Worm (Caenorhabditis elegans) whole organism, dauer: ENCODE data around the gene F22E12.1.

ENCODE experiments used
- unc-62 ChIP-seq: sonication (generic microtip); optimal IDR thresholded peaks from 2 replicates; lab custom pipeline; 2017; ENCODE audit warnings: missing biosample characterization, missing genetic modification reagents, missing genetic modification characterization

The F22E12.1 gene

DNA sequence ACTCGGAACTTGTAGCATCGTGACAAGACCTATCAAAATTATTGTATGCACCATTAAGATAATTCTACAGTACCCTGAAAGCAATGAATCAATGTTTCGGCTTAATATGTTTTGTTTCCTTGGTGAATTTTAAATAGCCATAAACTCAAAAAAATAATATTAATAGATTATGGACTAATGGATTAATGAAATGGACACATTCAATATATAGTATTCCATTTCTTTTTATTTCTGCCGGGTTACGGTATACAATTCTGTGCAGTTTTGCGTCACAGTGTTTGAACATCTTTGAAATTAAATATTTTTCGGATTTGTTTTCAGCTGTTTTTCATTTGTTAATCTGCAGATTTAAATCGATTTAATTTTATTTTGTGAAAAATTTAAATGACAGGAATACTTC is 20.5 kb downstream of the F22E12.1 start, which contains the start of gene set-22:
set-22 (plus strand) TSS at position 301 of the 400 bp plus-strand sequence.
- no peak for TF ChIP-seq unc-62 (GFP tag; lab: Kevin White, UChicago)

- TF ChIP-seq unc-62 (GFP tag; lab: Kevin White, UChicago) = no peak
These were observed 21.9 kb downstream of the F22E12.1 start for ce11 chrV:10435198-10435597.

- no peak for TF ChIP-seq unc-62 (GFP tag; lab: Kevin White, UChicago)
These were observed 23.4 kb downstream of the F22E12.1 start, which contains the start of gene Y32F6A.4 for ce11 chrV:10433721-10434120. Y32F6A.4 (minus strand) TSS chrV:10434067.

DNA sequence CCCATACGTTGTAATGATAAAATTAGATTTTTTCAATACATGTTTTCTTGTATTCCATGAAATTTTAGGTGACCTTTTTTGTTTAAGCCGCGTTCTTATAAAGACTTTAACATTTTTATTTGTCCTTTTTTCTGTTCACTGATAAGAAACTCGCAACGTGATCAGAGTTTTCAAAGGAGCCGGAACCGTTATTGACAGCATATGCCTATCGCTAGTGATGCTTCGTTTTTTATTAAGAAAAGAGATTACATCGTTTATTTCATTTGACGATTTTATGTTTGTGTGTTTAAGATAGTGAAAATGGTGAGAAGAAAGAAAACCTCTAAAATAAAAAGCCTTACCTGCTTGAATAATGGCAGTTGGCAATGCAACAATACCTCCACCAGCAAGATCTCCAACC is 24.5 kb downstream of the F22E12.1 start:
- no peak for TF ChIP-seq unc-62 (GFP tag; lab: Kevin White, UChicago)

- no peak for TF ChIP-seq unc-62 (GFP tag; lab: Kevin White, UChicago)
These were observed 28.5 kb downstream of the F22E12.1 start, which contains the start of gene tag-314 for ce11 chrV:10428608-10429007. tag-314 (minus strand) TSS chrV:10428708.

DNA sequence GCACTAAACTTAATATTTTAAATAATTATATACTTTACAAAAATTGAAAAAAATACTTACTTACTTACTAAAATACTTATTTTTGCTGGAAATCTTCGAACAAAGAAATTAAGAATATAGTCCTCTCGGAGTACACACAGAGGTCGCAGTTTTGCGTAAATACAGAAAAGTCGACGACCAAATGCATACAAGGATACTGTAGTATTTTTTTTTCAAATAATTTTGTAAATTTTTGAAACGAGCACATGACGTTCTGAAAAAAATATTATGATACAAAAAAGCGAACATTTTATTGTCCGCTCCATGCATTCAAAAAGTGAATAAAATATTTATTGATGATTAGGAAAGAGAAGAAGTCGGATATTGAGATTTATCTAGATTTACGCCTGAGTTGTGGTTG is 30.9 kb downstream of the F22E12.1 start, which contains the start of gene apc-10:
apc-10 (minus strand) TSS at position 101 of the 400 bp plus-strand sequence.
- no peak for TF ChIP-seq unc-62 (GFP tag; lab: Kevin White, UChicago)

DNA sequence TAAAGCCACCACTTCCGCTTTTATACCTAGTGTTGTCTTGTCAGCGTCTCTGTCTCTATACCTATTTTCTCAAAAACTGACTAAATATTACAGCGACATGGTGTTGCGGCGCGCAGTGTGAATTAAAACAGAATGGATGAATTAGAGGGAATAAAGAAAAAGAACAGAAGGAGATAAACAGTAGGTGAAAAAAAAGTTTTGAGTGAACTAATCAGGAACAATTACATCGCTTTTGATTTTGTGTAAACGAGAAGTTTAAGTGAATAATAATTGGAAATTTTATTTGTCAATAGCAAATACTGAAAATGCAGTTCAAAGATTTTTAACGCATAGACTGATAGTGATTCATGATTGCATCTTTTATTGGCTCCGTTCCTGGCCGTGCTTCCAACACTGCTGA is 32.0 kb downstream of the F22E12.1 start, which contains the start of gene col-12:
col-12 (minus strand) TSS at position 101 of the 400 bp plus-strand sequence.
- no peak for TF ChIP-seq unc-62 (GFP tag; lab: Kevin White, UChicago)

DNA sequence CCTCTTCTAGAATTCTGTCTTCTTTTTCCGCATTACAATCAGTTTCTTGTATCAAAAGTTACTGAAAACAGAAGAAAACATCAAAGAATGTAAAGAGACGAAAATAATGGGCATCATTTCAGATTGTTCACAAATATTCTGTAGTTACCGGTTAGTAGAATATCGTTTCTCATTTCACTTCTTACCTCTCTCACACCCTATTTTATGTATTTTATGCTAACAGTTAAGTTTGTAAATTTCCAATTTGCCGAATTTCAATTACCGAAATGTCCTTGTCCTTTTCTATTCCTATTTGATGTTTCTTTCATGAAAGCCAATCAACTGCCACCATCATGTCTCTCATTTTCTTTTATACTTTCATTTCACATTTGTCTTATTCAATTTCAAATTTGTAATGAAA is 33.6 kb downstream of the F22E12.1 start:
- TF ChIP-seq unc-62 (GFP tag; lab: Kevin White, UChicago) = no peak

DNA sequence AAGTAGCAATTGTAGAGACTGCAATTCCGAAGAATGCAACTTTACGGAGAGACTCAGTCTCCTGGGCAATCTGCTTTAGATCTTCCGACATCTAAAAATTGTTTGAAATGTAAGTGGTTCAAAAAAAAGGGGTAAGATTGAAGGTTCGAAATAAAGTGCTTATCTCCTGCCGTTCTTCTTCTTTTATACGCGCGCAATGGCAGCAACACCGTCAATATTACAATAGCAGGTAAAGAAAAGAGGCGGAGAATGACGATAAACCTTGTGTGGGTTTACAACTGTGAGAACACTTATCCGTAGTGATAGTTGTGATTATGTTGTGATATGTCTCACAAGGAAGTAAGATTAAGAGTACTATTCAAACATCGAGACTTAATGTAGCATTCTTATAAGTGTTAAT is 35.3 kb downstream of the F22E12.1 start, which contains the start of gene col-13:
col-13 (minus strand) TSS at position 101 of the 400 bp plus-strand sequence.
- no peak for TF ChIP-seq unc-62 (GFP tag; lab: Kevin White, UChicago)

- no peak for TF ChIP-seq unc-62 (GFP tag; lab: Kevin White, UChicago)
These were observed 38.2 kb downstream of the F22E12.1 start, which contains the start of gene F15H10.5 for ce11 chrV:10418961-10419360. F15H10.5 (minus strand) TSS chrV:10419061.

DNA sequence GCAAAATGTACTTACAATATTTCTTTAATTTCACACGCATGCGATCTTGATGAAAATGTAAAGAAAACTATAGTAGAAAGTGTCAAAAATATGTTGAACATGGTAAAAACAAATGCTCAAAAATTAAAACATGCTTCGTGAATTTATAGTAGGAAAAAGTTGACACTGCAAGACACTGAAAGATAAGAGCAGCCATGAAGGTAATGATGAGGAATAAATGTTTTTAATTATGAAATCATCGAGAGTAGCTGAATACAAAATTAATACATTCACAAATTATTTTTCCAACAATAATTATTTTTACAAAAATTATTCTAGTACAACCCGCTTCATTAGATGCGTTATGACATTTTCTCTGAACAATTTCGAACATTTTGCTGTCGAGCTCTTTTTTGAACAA is 40.2 kb downstream of the F22E12.1 start, which contains the start of gene F15H10.10:
F15H10.10 (minus strand) TSS at position 101 of the 400 bp plus-strand sequence.
- no peak for TF ChIP-seq unc-62 (GFP tag; lab: Kevin White, UChicago)

ce11 chrV:10414610-10415009 is 42.5 kb downstream of the F22E12.1 start, which contains the start of gene F15H10.9:
F15H10.9 (minus strand) TSS chrV:10414710.
- TF ChIP-seq unc-62 (GFP tag; lab: Kevin White, UChicago) = no peak

- TF ChIP-seq unc-62 (GFP tag; lab: Kevin White, UChicago) = no peak
These were observed 47.0 kb downstream of the F22E12.1 start, which contains the start of gene F15H10.12 for ce11 chrV:10410030-10410713. F15H10.12 (minus strand) TSS chrV:10410080.

ce11 chrV:10406313-10406712 is 50.8 kb downstream of the F22E12.1 start, which contains the start of gene F15H10.7:
F15H10.7 (minus strand) TSS chrV:10406413.
- TF ChIP-seq unc-62 (GFP tag; lab: Kevin White, UChicago) = no peak

ce11 chrV:10404701-10405100 is 52.4 kb downstream of the F22E12.1 start:
- no peak for TF ChIP-seq unc-62 (GFP tag; lab: Kevin White, UChicago)
